Fruit fly (Drosophila melanogaster) whole organism, embryonic: ENCODE data around the gene CG14439.

ENCODE experiments used
- Asciz ChIP-seq: fragments of 200-800 bp; sonication (Bioruptor generic); optimal IDR thresholded peaks from 2 replicates; lab custom pipeline; 2017; ENCODE audit warnings: missing biosample characterization, mild to moderate bottlenecking, missing genetic modification characterization, missing genetic modification reagents
- Blimp-1 ChIP-seq: fragments of 200-800 bp; sonication (Bioruptor generic); optimal IDR thresholded peaks from 3 replicates; lab custom pipeline; 2018; ENCODE audit warnings: missing biosample characterization, missing genetic modification characterization, mild to moderate bottlenecking, moderate library complexity, missing genetic modification reagents
- CG11085 ChIP-seq: fragments of 200-800 bp; sonication (Bioruptor generic); IDR thresholded peaks from 2 replicates; pipeline ENCODE4 v1.3.6; 2022; ENCODE audit warnings: missing biosample characterization, missing genetic modification characterization
- CG11247 ChIP-seq: fragments of 200-800 bp; sonication (Bioruptor generic); IDR thresholded peaks from 2 replicates; pipeline ENCODE4 v1.3.6; 2022; ENCODE audit warnings: missing biosample characterization, missing genetic modification characterization
- CG12219 ChIP-seq: fragments of 200-800 bp; sonication (Bioruptor generic); optimal IDR thresholded peaks from 3 replicates; lab custom pipeline; 2018; ENCODE audit warnings: missing biosample characterization, mild to moderate bottlenecking, missing genetic modification characterization
- CG14014 ChIP-seq: fragments of 200-800 bp; sonication (Bioruptor generic); IDR thresholded peaks from 2 replicates; pipeline ENCODE4 v1.3.6; 2022; ENCODE audit warnings: missing biosample characterization, missing genetic modification characterization
- CG14710 ChIP-seq: fragments of 200-800 bp; sonication (Bioruptor generic); optimal IDR thresholded peaks from 3 replicates; lab custom pipeline; 2019; ENCODE audit warnings: missing biosample characterization, mild to moderate bottlenecking, missing genetic modification characterization, moderate library complexity
- CG17829 ChIP-seq: fragments of 200-800 bp; optimal IDR thresholded peaks from 2 replicates; lab custom pipeline; 2019; ENCODE audit warnings: missing biosample characterization, mild to moderate bottlenecking, missing genetic modification characterization, moderate library complexity
- CG18011 ChIP-seq: fragments of 200-800 bp; sonication (Bioruptor generic); optimal IDR thresholded peaks from 2 replicates; lab custom pipeline; 2017; ENCODE audit warnings: missing biosample characterization, missing genetic modification characterization, mild to moderate bottlenecking, moderate library complexity, missing genotype
- CG18619 ChIP-seq: fragments of 200-800 bp; sonication (Bioruptor generic); optimal IDR thresholded peaks from 3 replicates; lab custom pipeline; 2017; ENCODE audit warnings: missing biosample characterization, mild to moderate bottlenecking, missing genetic modification characterization
- CG18764 ChIP-seq: fragments of 200-800 bp; sonication (Bioruptor generic); optimal IDR thresholded peaks from 3 replicates; lab custom pipeline; 2016; ENCODE audit warnings: missing biosample characterization, missing genetic modification characterization
- CG32767 ChIP-seq: fragments of 200-800 bp; sonication (Bioruptor generic); IDR thresholded peaks from 2 replicates; pipeline ENCODE4 v1.3.6; 2022; ENCODE audit warnings: missing biosample characterization, missing genetic modification characterization
- CG4707 ChIP-seq: fragments of 200-800 bp; sonication (Bioruptor generic); optimal IDR thresholded peaks from 2 replicates; lab custom pipeline; 2018; ENCODE audit warnings: missing biosample characterization, mild to moderate bottlenecking, missing genetic modification characterization, moderate library complexity
- CG7372 ChIP-seq: fragments of 200-800 bp; sonication (Bioruptor generic); IDR thresholded peaks from 2 replicates; pipeline ENCODE4 v1.3.6; 2022; ENCODE audit warnings: missing biosample characterization, missing genetic modification characterization
- CG7839 ChIP-seq: fragments of 200-800 bp; sonication (Bioruptor generic); optimal IDR thresholded peaks from 3 replicates; lab custom pipeline; 2018; ENCODE audit warnings: missing biosample characterization, mild to moderate bottlenecking, missing genetic modification characterization, moderate library complexity
- CG8478 ChIP-seq: fragments of >200 bp; optimal IDR thresholded peaks from 2 replicates; lab custom pipeline; 2018
- CG9215 ChIP-seq: fragments of 200-800 bp; sonication (Bioruptor generic); IDR thresholded peaks from 2 replicates; pipeline ENCODE4 v1.3.6; 2022; ENCODE audit warnings: missing biosample characterization, missing genetic modification characterization
- CG9876 ChIP-seq: fragments of 200-800 bp; sonication (Bioruptor generic); optimal IDR thresholded peaks from 2 replicates; lab custom pipeline; 2016; ENCODE audit warnings: missing biosample characterization, missing genetic modification characterization
- CkIIα-i1 ChIP-seq: fragments of 200-800 bp; sonication (Bioruptor generic); IDR thresholded peaks from 2 replicates; pipeline ENCODE4 v1.3.6; 2022; ENCODE audit warnings: missing biosample characterization, missing genetic modification characterization
- ERR ChIP-seq: fragments of 200-800 bp; sonication (Bioruptor generic); optimal IDR thresholded peaks from 2 replicates; lab custom pipeline; 2016; ENCODE audit warnings: missing biosample characterization, missing genetic modification characterization
- HLH4C ChIP-seq: fragments of 200-800 bp; sonication (Bioruptor generic); IDR thresholded peaks from 3 replicates; pipeline ENCODE4 v1.3.6; 2022; ENCODE audit warnings: missing biosample characterization, missing genetic modification characterization; ENCODE audit not compliant: partially characterized antibody
- Hmx ChIP-seq: fragments of 200-800 bp; sonication (Bioruptor generic); optimal IDR thresholded peaks from 2 replicates; lab custom pipeline; 2016; ENCODE audit warnings: missing biosample characterization, missing genetic modification characterization
- Hr39 ChIP-seq: fragments of >200 bp; optimal IDR thresholded peaks from 2 replicates; lab custom pipeline; 2017
- Hr78 ChIP-seq, 2 experiments: fragments of 200-800 bp in 1 of 2; fragments of >200 bp in 1 of 2; sonication (Bioruptor generic) in 1 of 2; optimal IDR thresholded peaks; 2 replicates each; lab custom pipeline; 2017 to 2019; ENCODE audit warnings: missing biosample characterization in 2 of 2, missing genetic modification characterization in 2 of 2, mild to moderate bottlenecking in 1 of 2, moderate library complexity in 1 of 2
- Lhr ChIP-seq: fragments of 200-800 bp; sonication (Bioruptor generic); optimal IDR thresholded peaks from 3 replicates; lab custom pipeline; 2017; ENCODE audit warnings: mild to moderate bottlenecking, missing biosample characterization, missing genetic modification reagents, missing genetic modification characterization
- MESR4 ChIP-seq: fragments of 200-800 bp; sonication (Bioruptor generic); optimal IDR thresholded peaks from 2 replicates; lab custom pipeline; 2018; ENCODE audit warnings: missing biosample characterization, mild to moderate bottlenecking, missing genetic modification characterization, moderate library complexity
- MTF-1 ChIP-seq: fragments of 200-800 bp; sonication (Bioruptor generic); optimal IDR thresholded peaks from 2 replicates; lab custom pipeline; 2018; ENCODE audit warnings: missing biosample characterization, mild to moderate bottlenecking, missing genetic modification characterization, borderline replicate concordance
- Med ChIP-seq: fragments of 200-800 bp; sonication (Bioruptor generic); peaks from one replicate; lab custom pipeline; 2016; ENCODE audit warnings: missing biosample characterization, missing genetic modification characterization, mild to moderate bottlenecking, inconsistent platforms, moderate library complexity
- NC2β ChIP-seq: fragments of 200-800 bp; sonication (Bioruptor generic); optimal IDR thresholded peaks from 2 replicates; lab custom pipeline; 2016; ENCODE audit warnings: missing biosample characterization, missing genetic modification characterization
- Nf-YB ChIP-seq: fragments of 200-800 bp; sonication (Bioruptor generic); optimal IDR thresholded peaks from 3 replicates; lab custom pipeline; 2019; ENCODE audit warnings: missing biosample characterization, mild to moderate bottlenecking, missing genetic modification characterization, moderate library complexity
- Ravus ChIP-seq: fragments of 200-800 bp; sonication (Bioruptor generic); IDR thresholded peaks from 2 replicates; pipeline ENCODE4 v1.3.6; 2022; ENCODE audit warnings: missing biosample characterization, missing genetic modification characterization
- Sry-β ChIP-seq: fragments of 200-800 bp; sonication (Bioruptor generic); optimal IDR thresholded peaks from 2 replicates; lab custom pipeline; 2018; ENCODE audit warnings: missing biosample characterization, mild to moderate bottlenecking, missing genetic modification characterization, moderate library complexity
- Sry-δ ChIP-seq: fragments of 200-800 bp; sonication (Bioruptor generic); optimal IDR thresholded peaks from 2 replicates; lab custom pipeline; 2016; ENCODE audit warnings: missing biosample characterization, missing genetic modification characterization
- Trl ChIP-seq, 3 experiments: fragments of >200 bp in 2 of 3; fragments of 200-800 bp in 1 of 3; sonication (Bioruptor generic) in 1 of 3; optimal IDR thresholded peaks; 2 replicates in 1 of 3; 3 replicates in 2 of 3; lab custom pipeline; 2016 to 2017; ENCODE audit warnings: missing biosample characterization in 1 of 3, missing genetic modification characterization in 1 of 3
- Xbp1 ChIP-seq: fragments of 200-800 bp; sonication (Bioruptor generic); optimal IDR thresholded peaks from 3 replicates; lab custom pipeline; 2016; ENCODE audit warnings: missing biosample characterization, mild to moderate bottlenecking, missing genetic modification characterization
- al ChIP-seq: fragments of 200-800 bp; sonication (Bioruptor generic); IDR thresholded peaks from 2 replicates; pipeline ENCODE4 v1.3.6; 2022; ENCODE audit warnings: missing biosample characterization, missing genetic modification characterization
- aop ChIP-seq: fragments of 200-800 bp; sonication (Bioruptor generic); IDR thresholded peaks from 2 replicates; pipeline ENCODE4 v1.3.6; 2022; ENCODE audit warnings: missing biosample characterization, missing genetic modification characterization
- bcd ChIP-seq: fragments of 200-800 bp; sonication (Bioruptor generic); optimal IDR thresholded peaks from 2 replicates; lab custom pipeline; 2017; ENCODE audit warnings: missing biosample characterization, mild to moderate bottlenecking, missing genetic modification characterization
- br ChIP-seq: fragments of >200 bp; optimal IDR thresholded peaks from 2 replicates; lab custom pipeline; 2017
- caup ChIP-seq: fragments of 200-800 bp; sonication (Bioruptor generic); optimal IDR thresholded peaks from 3 replicates; lab custom pipeline; 2017; ENCODE audit warnings: missing biosample characterization, mild to moderate bottlenecking, missing genetic modification characterization, moderate library complexity; ENCODE audit not compliant: severe bottlenecking
- eve ChIP-seq, 2 experiments: fragments of >200 bp; optimal IDR thresholded peaks; 2 replicates each; lab custom pipeline; 2017; ENCODE audit warnings: missing biosample characterization in 2 of 2, missing genetic modification characterization in 2 of 2
- kni ChIP-seq: fragments of 200-800 bp; sonication (Bioruptor generic); optimal IDR thresholded peaks from 3 replicates; lab custom pipeline; 2017; ENCODE audit warnings: mild to moderate bottlenecking, missing biosample characterization, missing genetic modification reagents, missing genetic modification characterization
- lola ChIP-seq, 3 experiments: fragments of >200 bp in 2 of 3; fragments of 200-800 bp in 1 of 3; sonication (Bioruptor generic) in 1 of 3; optimal IDR thresholded peaks; 2 replicates each; lab custom pipeline; 2017 to 2019; ENCODE audit warnings: missing biosample characterization in 3 of 3, missing genetic modification characterization in 3 of 3, mild to moderate bottlenecking in 1 of 3, moderate library complexity in 1 of 3
- phol ChIP-seq: fragments of 200-800 bp; sonication (Bioruptor generic); optimal IDR thresholded peaks from 3 replicates; lab custom pipeline; 2018; ENCODE audit warnings: missing biosample characterization, mild to moderate bottlenecking, missing genetic modification characterization, moderate library complexity
- pros ChIP-seq: fragments of 200-800 bp; sonication (Bioruptor generic); optimal IDR thresholded peaks from 3 replicates; lab custom pipeline; 2019; ENCODE audit warnings: missing biosample characterization, mild to moderate bottlenecking, missing genetic modification characterization, moderate library complexity
- sd ChIP-seq: fragments of 200-800 bp; sonication (Bioruptor generic); optimal IDR thresholded peaks from 3 replicates; lab custom pipeline; 2018; ENCODE audit warnings: missing biosample characterization, mild to moderate bottlenecking, missing genetic modification characterization, moderate library complexity
- sim ChIP-seq: fragments of 200-800 bp; sonication (Bioruptor generic); IDR thresholded peaks from 2 replicates; pipeline ENCODE4 v1.3.6; 2022; ENCODE audit warnings: missing biosample characterization, missing genetic modification characterization
- slp2 ChIP-seq: fragments of 200-800 bp; sonication (Bioruptor generic); optimal IDR thresholded peaks from 2 replicates; lab custom pipeline; 2016; ENCODE audit warnings: missing biosample characterization, missing genetic modification characterization
- wor ChIP-seq: fragments of 200-800 bp; sonication (Bioruptor generic); IDR thresholded peaks from 2 replicates; pipeline ENCODE4 v1.3.6; 2022; ENCODE audit warnings: missing biosample characterization, missing genetic modification characterization
- z ChIP-seq: fragments of 200-800 bp; sonication (Bioruptor generic); IDR thresholded peaks from 3 replicates; pipeline ENCODE4 v1.3.6; 2022; ENCODE audit warnings: missing biosample characterization, missing genetic modification characterization

The CG14439 gene

dm6 chrX:6794190-6794589, 46.8 kb downstream of the CG14439 start (continued):
- TF ChIP-seq CG4707 (GFP tag; lab: Kevin White, UChicago) (peak; percentile 48), MESR4 (GFP tag; lab: Kevin White, UChicago) (peak; percentile 13), MTF-1 (GFP tag; lab: Kevin White, UChicago) (peak; percentile 62), HLH4C (no peak), aop (peak; percentile 55; the same call in 1 of the 2 replicates), CkIIα-i1 (GFP tag; lab: Robert Waterston, UW) (peak; percentile 62), CG9876 (peak; percentile 61), CG14710 (tag; lab: Kevin White, UChicago) (peak; percentile 41), Med (peak; percentile 98), ERR (peak; percentile 46), slp2 (GFP tag; lab: Kevin White, UChicago) (peak; percentile 76), CG8478 (lab: Kevin White, UChicago) (no peak), sd (tag; lab: Kevin White, UChicago) (no peak), pros (no peak), CG18011 (GFP tag; lab: Kevin White, UChicago) (peak; percentile 62), CG18619 (peak; percentile 81), Asciz (GFP tag; lab: Kevin White, UChicago) (peak; percentile 73), Xbp1 (GFP tag; lab: Kevin White, UChicago) (peak; percentile 86), Ravus (GFP tag; lab: Robert Waterston, UW) (peak; percentile 63), eve (GFP tag; optimal IDR thresholded peaks at IDR 0.05; lab: Kevin White, UChicago) (peak in 1 of 2 experiments; percentile 73), kni (no peak), Hr39 (lab: Kevin White, UChicago) (no peak), lola (GFP tag; optimal IDR thresholded peaks at IDR 0.05; lab: Kevin White, UChicago) (peak in 1 of 3 experiments; percentile 50), Sry-β (GFP tag; lab: Kevin White, UChicago) (no peak), CG7839 (peak; percentile 89), Hr78 (GFP tag; optimal IDR thresholded peaks at IDR 0.05; lab: Kevin White, UChicago) (no peak), caup (GFP tag; lab: Kevin White, UChicago) (peak; percentile 80), Trl (optimal IDR thresholded peaks at IDR 0.05; lab: Kevin White, UChicago) (no peak), Trl (GFP tag; optimal IDR thresholded peaks at IDR 0.05; lab: Kevin White, UChicago) (peak; percentile 74), CG18764 (peak; percentile 60), CG32767 (GFP tag; lab: Robert Waterston, UW) (peak; percentile 49; the same call in 1 of the 2 replicates), CG12219 (GFP tag; lab: Kevin White, UChicago) (peak; percentile 87), Lhr (GFP tag; lab: Kevin White, UChicago) (peak; percentile 41), CG7372 (GFP tag; lab: Robert Waterston, UW) (peak; percentile 76), Blimp-1 (peak; percentile 56), al (GFP tag; lab: Robert Waterston, UW) (peak; percentile 68), NC2β (GFP tag; lab: Kevin White, UChicago) (peak; percentile 64), CG9215 (GFP tag; lab: Robert Waterston, UW) (peak; percentile 65), phol (tag; lab: Kevin White, UChicago) (peak; percentile 75), br (lab: Kevin White, UChicago) (no peak), wor (GFP tag; lab: Robert Waterston, UW) (peak; percentile 68), CG17829 (tag; lab: Kevin White, UChicago) (peak; percentile 61), sim (GFP tag; lab: Robert Waterston, UW) (peak; percentile 59; the same call in 1 of the 2 replicates), Hmx (no peak), CG11247 (GFP tag; lab: Robert Waterston, UW) (peak; percentile 81), Nf-YB (GFP tag; lab: Kevin White, UChicago) (peak; percentile 58), CG11085 (GFP tag; lab: Robert Waterston, UW) (peak; percentile 60), CG14014 (GFP tag; lab: Robert Waterston, UW) (peak; percentile 87), Sry-δ (GFP tag; lab: Kevin White, UChicago) (peak; percentile 40), z (GFP tag; lab: Robert Waterston, UW) (no peak), bcd (GFP tag; lab: Kevin White, UChicago) (peak; percentile 82)
